Worm (Caenorhabditis elegans): ENCODE measurements around the gene pals-30.
"Not testable (repeated sequence)": the region's sequence is repeated elsewhere in the genome, so short reads cannot be mapped to it uniquely, and the experiment has no call there.

DNA sequence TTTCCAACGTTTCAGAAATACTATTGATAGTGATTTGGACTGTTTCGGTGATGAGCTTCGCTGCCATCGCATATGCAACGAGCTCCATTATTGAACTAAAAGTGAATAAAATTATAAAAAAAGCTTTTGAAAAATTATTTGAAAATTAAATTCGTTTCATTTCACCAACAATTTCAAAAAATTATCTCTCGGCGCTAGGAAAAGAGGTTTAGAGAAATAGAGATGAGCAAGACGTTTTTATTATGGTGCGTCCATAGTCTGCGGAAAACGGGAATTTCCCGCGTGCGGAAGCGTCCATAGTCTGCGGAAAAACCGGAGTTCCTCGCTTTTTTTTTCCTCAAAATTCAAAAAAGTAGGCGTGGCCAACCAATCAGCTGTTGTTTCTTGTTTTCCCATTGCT, at the start of gene pals-30:
- TF ChIP-seq ceh-20 (GFP tag; IDR thresholded peaks at IDR 0.05); aha-1 (tag): not testable (repeated sequence)
